Fruit fly (Drosophila melanogaster): ENCODE data around the gene CG3847.

Gene CG3847

dm6 chrX:6316858-6317474 lies 29.9 kb upstream of the CG3847 start:
- TF ChIP-seq OdsH (GFP tag; optimal IDR thresholded peaks at IDR 0.05) (peak; percentile 3), Sp1 (GFP tag; optimal IDR thresholded peaks at IDR 0.05) (peak; percentile 19), HLH106 (tag; optimal IDR thresholded peaks at IDR 0.05) (peak; percentile 41), ey (GFP tag; optimal IDR thresholded peaks at IDR 0.05) (peak; percentile 4), psq (GFP tag; optimal IDR thresholded peaks at IDR 0.05) (peak; percentile 3), GATAd (GFP tag; optimal IDR thresholded peaks at IDR 0.05) (no peak), Mio (GFP tag; optimal IDR thresholded peaks at IDR 0.05) (no peak), h (GFP tag; optimal IDR thresholded peaks at IDR 0.05) (peak; percentile 40), sv (GFP tag; optimal IDR thresholded peaks at IDR 0.05) (peak; percentile 53), fru (GFP tag; optimal IDR thresholded peaks at IDR 0.05) (peak; percentile 21), Hr83 (GFP tag; optimal IDR thresholded peaks at IDR 0.05; ENCODE audit: poor library complexity, severe bottlenecking) (no peak), pan (optimal IDR thresholded peaks at IDR 0.05) (no peak), br (GFP tag; optimal IDR thresholded peaks at IDR 0.05) (peak; percentile 45), woc (GFP tag; optimal IDR thresholded peaks at IDR 0.05) (no peak), foxo (GFP tag; optimal IDR thresholded peaks at IDR 0.05) (peak in 1 of 2 experiments; percentile 39), Vsx2 (GFP tag; optimal IDR thresholded peaks at IDR 0.05; ENCODE audit: partially characterized antibody) (no peak)

dm6 chrX:6330369-6330949 lies 16.4 kb upstream of the CG3847 start, which contains the start of gene CG42240:
TSS of gene CG42240 (plus strand) at chrX:6330842.
- TF ChIP-seq Hr78 (GFP tag; optimal IDR thresholded peaks at IDR 0.05), result no peak
- TF ChIP-seq dsf (GFP tag; optimal IDR thresholded peaks at IDR 0.05; ENCODE audit: borderline replicate concordance), result peak; percentile 31
- TF ChIP-seq foxo (GFP tag; optimal IDR thresholded peaks at IDR 0.05), result peak; percentile 49 to 90
- TF ChIP-seq psq (GFP tag; optimal IDR thresholded peaks at IDR 0.05), result peak; percentile 87
- peak; percentile 87 for TF ChIP-seq ey (GFP tag; optimal IDR thresholded peaks at IDR 0.05)
- peak; percentile 92 for TF ChIP-seq fru (GFP tag; optimal IDR thresholded peaks at IDR 0.05)
- peak; percentile 90 for TF ChIP-seq HLH106 (tag; optimal IDR thresholded peaks at IDR 0.05)
- peak; percentile 53 for TF ChIP-seq Jra (GFP tag; optimal IDR thresholded peaks at IDR 0.05)
- no peak for TF ChIP-seq Mio (GFP tag; optimal IDR thresholded peaks at IDR 0.05)
- TF ChIP-seq CrebA (GFP tag; optimal IDR thresholded peaks at IDR 0.05; ENCODE audit: borderline replicate concordance), result peak; percentile 54
- no peak for TF ChIP-seq Dfd (GFP tag; optimal IDR thresholded peaks at IDR 0.05)
- peak; percentile 43 for TF ChIP-seq sage (GFP tag; optimal IDR thresholded peaks at IDR 0.05)
- TF ChIP-seq woc (GFP tag; optimal IDR thresholded peaks at IDR 0.05), result peak; percentile 69
- TF ChIP-seq Hr83 (GFP tag; optimal IDR thresholded peaks at IDR 0.05; ENCODE audit: poor library complexity, severe bottlenecking), result no peak
- no peak for TF ChIP-seq jim (GFP tag; optimal IDR thresholded peaks at IDR 0.05)
- peak; percentile 84 for TF ChIP-seq CG9705 (GFP tag; optimal IDR thresholded peaks at IDR 0.05)
- TF ChIP-seq OdsH (GFP tag; optimal IDR thresholded peaks at IDR 0.05), result peak; percentile 89
- no peak for TF ChIP-seq Abd-B (GFP tag; optimal IDR thresholded peaks at IDR 0.05)
- peak in 1 of 2 experiments; percentile 24 for TF ChIP-seq dl (GFP tag; optimal IDR thresholded peaks at IDR 0.05; ENCODE audit: insufficient read depth in 1 of 2, partially characterized antibody in 2 of 2)
- peak; percentile 92 for TF ChIP-seq h (GFP tag; optimal IDR thresholded peaks at IDR 0.05)
- peak; percentile 94 for TF ChIP-seq Sp1 (GFP tag; optimal IDR thresholded peaks at IDR 0.05)
- TF ChIP-seq Rel (GFP tag; optimal IDR thresholded peaks at IDR 0.05), result peak; percentile 49
- peak; percentile 59 for TF ChIP-seq Rel (tag; optimal IDR thresholded peaks at IDR 0.05)
- peak; percentile 84 for TF ChIP-seq rgr (GFP tag; optimal IDR thresholded peaks at IDR 0.05)
- peak; percentile 75 for TF ChIP-seq Hnf4 (GFP tag; optimal IDR thresholded peaks at IDR 0.05)
- TF ChIP-seq sv (GFP tag; optimal IDR thresholded peaks at IDR 0.05), result peak; percentile 61
- peak; percentile 23 for TF ChIP-seq GATAd (GFP tag; optimal IDR thresholded peaks at IDR 0.05)
- TF ChIP-seq Myc (optimal IDR thresholded peaks at IDR 0.05), result no peak
- TF ChIP-seq br (GFP tag; optimal IDR thresholded peaks at IDR 0.05), result peak; percentile 87
- no peak for TF ChIP-seq Vsx2 (GFP tag; optimal IDR thresholded peaks at IDR 0.05; ENCODE audit: partially characterized antibody)
- no peak for TF ChIP-seq lola (GFP tag; optimal IDR thresholded peaks at IDR 0.05)
- TF ChIP-seq pan (optimal IDR thresholded peaks at IDR 0.05), result no peak
- TF ChIP-seq dmrt93B (GFP tag; optimal IDR thresholded peaks at IDR 0.05), result peak; percentile 90
- no peak for TF ChIP-seq N (GFP tag; optimal IDR thresholded peaks at IDR 0.05)
- TF ChIP-seq tai (GFP tag; optimal IDR thresholded peaks at IDR 0.05), result no peak
- peak; percentile 52 for TF ChIP-seq Dif (GFP tag; optimal IDR thresholded peaks at IDR 0.05; ENCODE audit: partially characterized antibody)
- no peak for TF ChIP-seq usp (GFP tag; optimal IDR thresholded peaks at IDR 0.05)
- peak; percentile 61 for TF ChIP-seq CG32264 (GFP tag; optimal IDR thresholded peaks at IDR 0.05)
- peak; percentile 75 for TF ChIP-seq brk (GFP tag; optimal IDR thresholded peaks at IDR 0.05)

Data from whole organism, wandering third instar larva.